Worm (Caenorhabditis elegans): Measurements from ENCODE around the gene F59A6.2.

- TF ChIP-seq fos-1 (tag; optimal IDR thresholded peaks at IDR 0.05) (no peak), lin-39 (tag; optimal IDR thresholded peaks at IDR 0.05) (no peak), nhr-77 (tag; optimal IDR thresholded peaks at IDR 0.05) (no peak), unc-62 (GFP tag; optimal IDR thresholded peaks at IDR 0.05) (no peak), ztf-11 (tag; optimal IDR thresholded peaks at IDR 0.05) (no peak), lsy-2 (tag; optimal IDR thresholded peaks at IDR 0.05) (no peak), elt-1 (tag; optimal IDR thresholded peaks at IDR 0.05) (no peak), mbf-1 (tag; optimal IDR thresholded peaks at IDR 0.05) (no peak), alr-1 (tag; optimal IDR thresholded peaks at IDR 0.05) (no peak)
Measured at ce11 chrII:5033935-5034334, 19.4 kb downstream of the F59A6.2 start, which contains the start of gene F33G12.3.
